Worm (Caenorhabditis elegans) whole organism, L1 larva: ENCODE measurements around the gene tim-1.

Source experiments
- C04F5.9 ChIP-seq: sonication (generic microtip); optimal IDR thresholded peaks from 2 replicates; lab custom pipeline; 2016; ENCODE audit warnings: missing genetic modification characterization, missing compliant biosample characterization
- F16B12.6 ChIP-seq: fragments of 150-350 bp; optimal IDR thresholded peaks from 2 replicates; lab custom pipeline; 2014; ENCODE audit warnings: missing biosample characterization, missing genetic modification characterization
- aha-1 ChIP-seq: fragments of 150-350 bp; optimal IDR thresholded peaks from 2 replicates; lab custom pipeline; 2014; ENCODE audit warnings: missing biosample characterization, missing genetic modification characterization
- aly-2 ChIP-seq: fragments of 150-350 bp; optimal IDR thresholded peaks from 2 replicates; lab custom pipeline; 2014; ENCODE audit warnings: missing biosample characterization, missing genetic modification characterization
- ama-1 ChIP-seq: fragments of 150-350 bp; optimal IDR thresholded peaks from 2 replicates; lab custom pipeline; 2014
- ceh-63 ChIP-seq: fragments of 200-800 bp; sonication (Bioruptor generic); optimal IDR thresholded peaks from 2 replicates; lab custom pipeline; 2018; ENCODE audit warnings: mild to moderate bottlenecking, missing genetic modification characterization, missing compliant biosample characterization
- ceh-8 ChIP-seq: fragments of 200-800 bp; sonication (Bioruptor generic); optimal IDR thresholded peaks from 2 replicates; lab custom pipeline; 2018; ENCODE audit warnings: mild to moderate bottlenecking, missing genetic modification characterization, moderate library complexity, missing compliant biosample characterization
- ceh-82 ChIP-seq, 3 experiments: fragments of 150-350 bp in 1 of 3; sonication (generic microtip) in 2 of 3; optimal IDR thresholded peaks; 2 replicates each; lab custom pipeline; 2014 to 2017; ENCODE audit warnings: missing biosample characterization in 3 of 3, missing genetic modification characterization in 3 of 3
- ceh-88 ChIP-seq: fragments of 200-800 bp; sonication (Bioruptor generic); IDR thresholded peaks from 2 replicates; pipeline ENCODE4 v1.3.6; 2022; ENCODE audit warnings: missing genetic modification characterization, missing compliant biosample characterization
- dpl-1 ChIP-seq, 3 experiments: fragments of 150-350 bp in 2 of 3; sonication (generic microtip) in 1 of 3; optimal IDR thresholded peaks; 2 replicates each; lab custom pipeline; 2014 to 2017; ENCODE audit warnings: missing biosample characterization in 3 of 3, missing genetic modification characterization in 3 of 3, missing genetic modification reagents in 3 of 3
- efl-3 ChIP-seq: fragments of 200-800 bp; sonication (Bioruptor generic); optimal IDR thresholded peaks from 2 replicates; lab custom pipeline; 2018; ENCODE audit warnings: mild to moderate bottlenecking, missing genetic modification characterization, missing compliant biosample characterization
- egl-13 ChIP-seq: sonication (generic microtip); optimal IDR thresholded peaks from 2 replicates; lab custom pipeline; 2016; ENCODE audit warnings: missing genotype, missing genetic modification reagents, missing genetic modification characterization, missing compliant biosample characterization
- elt-2 ChIP-seq: sonication (generic microtip); optimal IDR thresholded peaks from 2 replicates; lab custom pipeline; 2016; ENCODE audit warnings: missing genetic modification characterization, mild to moderate bottlenecking, inconsistent platforms, missing compliant biosample characterization, missing genetic modification reagents
- elt-3 ChIP-seq, 6 experiments: fragments of 150-350 bp in 1 of 6; sonication (generic microtip); optimal IDR thresholded peaks; 2 replicates each; lab custom pipeline; 2017 to 2018; ENCODE audit warnings: missing biosample characterization in 6 of 6, missing genetic modification characterization in 6 of 6, inconsistent platforms in 1 of 6
- fkh-4 ChIP-seq: sonication (generic microtip); optimal IDR thresholded peaks from 2 replicates; lab custom pipeline; 2016; ENCODE audit warnings: missing compliant biosample characterization, missing genetic modification characterization, borderline replicate concordance
- fkh-8 ChIP-seq: sonication (generic microtip); optimal IDR thresholded peaks from 2 replicates; lab custom pipeline; 2016; ENCODE audit warnings: mild to moderate bottlenecking, missing genetic modification characterization, missing compliant biosample characterization
- grh-1 ChIP-seq: fragments of 200-800 bp; sonication (Bioruptor generic); IDR thresholded peaks from 2 replicates; pipeline ENCODE4 v1.3.6; 2022; ENCODE audit warnings: missing genetic modification reagents, missing genetic modification characterization, missing compliant biosample characterization
- hlh-17 ChIP-seq: fragments of 200-800 bp; sonication (Bioruptor generic); optimal IDR thresholded peaks from 2 replicates; lab custom pipeline; 2018; ENCODE audit warnings: missing genetic modification characterization, mild to moderate bottlenecking, missing compliant biosample characterization, moderate library complexity, borderline replicate concordance
- hlh-4 ChIP-seq: sonication (generic microtip); optimal IDR thresholded peaks from 2 replicates; lab custom pipeline; 2016; ENCODE audit warnings: mild to moderate bottlenecking, missing genetic modification characterization, missing compliant biosample characterization
- irx-1 ChIP-seq: sonication (generic microtip); optimal IDR thresholded peaks from 2 replicates; lab custom pipeline; 2016; ENCODE audit warnings: missing genetic modification characterization, missing compliant biosample characterization
- isw-1 ChIP-seq: fragments of 200-800 bp; sonication (Bioruptor generic); IDR thresholded peaks from 2 replicates; pipeline ENCODE4 v1.3.6; 2022; ENCODE audit warnings: missing genetic modification characterization, missing compliant biosample characterization
- jun-1 ChIP-seq: fragments of 150-350 bp; optimal IDR thresholded peaks from 2 replicates; lab custom pipeline; 2014; ENCODE audit warnings: missing biosample characterization, missing genetic modification reagents, missing genetic modification characterization
- lin-13 ChIP-seq: fragments of 150-350 bp; optimal IDR thresholded peaks from 2 replicates; lab custom pipeline; 2014; ENCODE audit warnings: missing biosample characterization, missing genetic modification reagents, missing genetic modification characterization
- lin-14 ChIP-seq: fragments of 200-800 bp; sonication (Bioruptor generic); optimal IDR thresholded peaks from 2 replicates; lab custom pipeline; 2018; ENCODE audit warnings: mild to moderate bottlenecking, missing genetic modification characterization, moderate library complexity, missing compliant biosample characterization
- lin-15B ChIP-seq: fragments of 150-350 bp; sonication (generic microtip); optimal IDR thresholded peaks from 3 replicates; lab custom pipeline; 2014; ENCODE audit warnings: missing biosample characterization, missing genetic modification characterization
- lir-3 ChIP-seq: sonication (generic microtip); optimal IDR thresholded peaks from 2 replicates; lab custom pipeline; 2016; ENCODE audit warnings: mild to moderate bottlenecking, missing genetic modification characterization, moderate library complexity, missing compliant biosample characterization; ENCODE audit not compliant: poor library complexity
- lsy-2 ChIP-seq, 2 experiments: fragments of 150-350 bp; optimal IDR thresholded peaks; 2 replicates each; lab custom pipeline; 2014; ENCODE audit warnings: missing biosample characterization in 2 of 2, missing genetic modification characterization in 2 of 2
- mab-9 ChIP-seq: fragments of 200-800 bp; sonication (Bioruptor generic); IDR thresholded peaks from 2 replicates; pipeline ENCODE4 v1.3.6; 2022; ENCODE audit warnings: missing genetic modification reagents, missing genetic modification characterization, missing compliant biosample characterization
- mdl-1 ChIP-seq, 2 experiments: fragments of 150-350 bp; optimal IDR thresholded peaks; 2 replicates each; lab custom pipeline; 2014 to 2017; ENCODE audit warnings: missing biosample characterization in 2 of 2, missing genetic modification characterization in 2 of 2, inconsistent platforms in 1 of 2
- mef-2 ChIP-seq: fragments of 150-350 bp; optimal IDR thresholded peaks from 2 replicates; lab custom pipeline; 2014; ENCODE audit warnings: missing biosample characterization, missing genetic modification characterization
- mep-1 ChIP-seq: fragments of 150-350 bp; optimal IDR thresholded peaks from 2 replicates; lab custom pipeline; 2014; ENCODE audit warnings: missing biosample characterization, missing genetic modification characterization
- nhr-19 ChIP-seq: fragments of 200-800 bp; sonication (Bioruptor generic); conservative IDR thresholded peaks from 2 replicates; pipeline ENCODE4 v1.3.6; 2022; ENCODE audit warnings: missing genetic modification characterization, missing compliant biosample characterization
- nhr-20 ChIP-seq: sonication (generic microtip); optimal IDR thresholded peaks from 2 replicates; lab custom pipeline; 2016; ENCODE audit warnings: mild to moderate bottlenecking, missing genetic modification characterization, missing compliant biosample characterization
- nhr-47 ChIP-seq: sonication (generic microtip); optimal IDR thresholded peaks from 2 replicates; lab custom pipeline; 2016; ENCODE audit warnings: mild to moderate bottlenecking, missing genetic modification characterization, moderate library complexity, missing compliant biosample characterization
- nhr-77 ChIP-seq: fragments of 150-350 bp; optimal IDR thresholded peaks from 2 replicates; lab custom pipeline; 2014; ENCODE audit warnings: missing biosample characterization, missing genetic modification characterization
- nhr-84 ChIP-seq: sonication (generic microtip); optimal IDR thresholded peaks from 2 replicates; lab custom pipeline; 2017; ENCODE audit warnings: missing biosample characterization, missing genetic modification characterization
- nhr-85 ChIP-seq: sonication (generic microtip); peaks from one replicate; lab custom pipeline; 2016; ENCODE audit warnings: missing genetic modification characterization, inconsistent platforms, missing compliant biosample characterization
- nhr-90 ChIP-seq: sonication (generic microtip); optimal IDR thresholded peaks from 2 replicates; lab custom pipeline; 2016; ENCODE audit warnings: mild to moderate bottlenecking, missing genetic modification characterization, missing compliant biosample characterization; ENCODE audit not compliant: poor library complexity
- pqm-1 ChIP-seq: sonication (generic microtip); optimal IDR thresholded peaks from 3 replicates; lab custom pipeline; 2017; ENCODE audit warnings: missing biosample characterization, missing genetic modification characterization
- snpc-4 ChIP-seq: fragments of 150-350 bp; optimal IDR thresholded peaks from 2 replicates; lab custom pipeline; 2014; ENCODE audit warnings: missing biosample characterization, missing genetic modification characterization
- snu-23 ChIP-seq: sonication (generic microtip); optimal IDR thresholded peaks from 2 replicates; lab custom pipeline; 2016; ENCODE audit warnings: missing genetic modification characterization, missing compliant biosample characterization
- sptf-1 ChIP-seq: fragments of 150-350 bp; optimal IDR thresholded peaks from 2 replicates; lab custom pipeline; 2014; ENCODE audit warnings: missing biosample characterization, missing genetic modification characterization
- sup-37 ChIP-seq: fragments of 200-800 bp; sonication (Bioruptor generic); optimal IDR thresholded peaks from 2 replicates; lab custom pipeline; 2018; ENCODE audit warnings: mild to moderate bottlenecking, missing genetic modification characterization, missing compliant biosample characterization
- tbx-2 ChIP-seq: sonication (generic microtip); optimal IDR thresholded peaks from 2 replicates; lab custom pipeline; 2016; ENCODE audit warnings: missing genetic modification characterization, missing compliant biosample characterization
- tlp-1 ChIP-seq: fragments of 150-350 bp; optimal IDR thresholded peaks from 2 replicates; lab custom pipeline; 2014; ENCODE audit warnings: missing biosample characterization, missing genetic modification characterization
- unc-30 ChIP-seq: sonication (generic microtip); optimal IDR thresholded peaks from 2 replicates; lab custom pipeline; 2017; ENCODE audit warnings: missing biosample characterization, missing genetic modification characterization
- unc-62 ChIP-seq: fragments of 150-350 bp; optimal IDR thresholded peaks from 2 replicates; lab custom pipeline; 2014; ENCODE audit warnings: missing biosample characterization, missing genetic modification reagents, missing genetic modification characterization
- unc-86 ChIP-seq: sonication (generic microtip); optimal IDR thresholded peaks from 2 replicates; lab custom pipeline; 2016; ENCODE audit warnings: missing genetic modification characterization, missing compliant biosample characterization
- unc-98 ChIP-seq: fragments of 200-800 bp; sonication (Bioruptor generic); IDR thresholded peaks from 2 replicates; pipeline ENCODE4 v1.3.6; 2022; ENCODE audit warnings: missing genetic modification characterization, missing compliant biosample characterization
- xbp-1 ChIP-seq: sonication (generic microtip); optimal IDR thresholded peaks from 2 replicates; lab custom pipeline; 2016; ENCODE audit warnings: missing genetic modification characterization, missing compliant biosample characterization
- zip-4 ChIP-seq: fragments of 200-800 bp; sonication (Bioruptor generic); optimal IDR thresholded peaks from 2 replicates; lab custom pipeline; 2018; ENCODE audit warnings: mild to moderate bottlenecking, missing genetic modification characterization, moderate library complexity, missing compliant biosample characterization
- ztf-11 ChIP-seq, 2 experiments: sonication (generic microtip); optimal IDR thresholded peaks; 2 replicates each; lab custom pipeline; 2016 to 2017; ENCODE audit warnings: missing genetic modification characterization in 2 of 2, missing biosample characterization in 1 of 2, missing compliant biosample characterization in 1 of 2

Gene tim-1

DNA sequence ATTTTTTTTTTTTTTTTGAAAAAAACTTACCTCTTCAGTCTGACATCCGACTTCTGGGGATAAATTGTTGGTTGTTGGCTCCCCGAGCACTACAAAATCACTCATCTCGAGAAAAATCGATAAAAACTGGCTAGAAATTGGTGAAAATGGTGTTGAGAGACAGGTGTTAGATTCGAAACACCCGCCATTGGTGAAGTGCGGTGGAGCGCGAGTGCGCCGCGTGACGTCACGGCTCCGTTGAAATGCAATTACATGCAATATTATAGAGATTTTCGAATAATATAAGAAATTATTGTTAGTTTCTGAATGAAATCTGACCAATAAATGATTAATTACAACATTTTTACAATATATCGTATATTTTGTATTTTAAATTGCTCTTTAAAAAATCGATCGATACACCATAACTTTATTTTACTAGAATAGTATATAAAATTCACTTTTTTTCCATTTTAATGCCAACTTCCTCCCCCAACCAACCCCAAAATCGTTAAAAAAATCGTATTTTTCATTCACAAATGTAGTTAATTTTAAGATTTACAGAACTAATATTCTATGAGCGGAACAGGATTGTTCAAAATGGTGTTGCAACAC lies 23.8 kb downstream of the tim-1 start, which contains the start of the genes Y75B8A.18 and Y75B8A.19:
TSS of gene Y75B8A.18 (minus strand) at position 142 of the 594 bp plus-strand sequence.
TSS of gene Y75B8A.19 (plus strand) at position 544 of the 594 bp plus-strand sequence.
- TF ChIP-seq C04F5.9 (tag; lab: Kevin White, UChicago), result no peak
- TF ChIP-seq egl-13 (tag; lab: Kevin White, UChicago), result peak; percentile 38
- TF ChIP-seq isw-1 (GFP tag; lab: Robert Waterston, UW), result peak; percentile 71
- TF ChIP-seq fkh-4 (tag; lab: Kevin White, UChicago), result no peak
- no peak for TF ChIP-seq mef-2 (tag; lab: Kevin White, UChicago)
- TF ChIP-seq unc-86 (tag; lab: Kevin White, UChicago), result peak; percentile 58
- peak; percentile 65 for TF ChIP-seq snpc-4 (tag; lab: Kevin White, UChicago)
- no peak for TF ChIP-seq lin-13 (GFP tag; lab: Kevin White, UChicago)
- no peak for TF ChIP-seq hlh-4
- TF ChIP-seq ama-1 (lab: Kevin White, UChicago), result no peak
- no peak for TF ChIP-seq aha-1 (tag; lab: Kevin White, UChicago)
- peak; percentile 50 for TF ChIP-seq F16B12.6 (tag; lab: Kevin White, UChicago)
- no peak for TF ChIP-seq hlh-17 (GFP tag; lab: Kevin White, UChicago)
- TF ChIP-seq tbx-2, result peak; percentile 71
- no peak for TF ChIP-seq unc-98 (GFP tag; lab: Robert Waterston, UW)
- TF ChIP-seq efl-3 (GFP tag; lab: Kevin White, UChicago), result no peak
- peak; percentile 69 for TF ChIP-seq xbp-1 (tag; lab: Kevin White, UChicago)
- no peak for TF ChIP-seq unc-62 (GFP tag; lab: Kevin White, UChicago)
- TF ChIP-seq sptf-1 (tag; lab: Kevin White, UChicago), result no peak
- peak; percentile 68 for TF ChIP-seq snu-23 (GFP tag; lab: Kevin White, UChicago)
- TF ChIP-seq mab-9, result peak; percentile 49; the same call in 1 of the 2 replicates
- no peak for TF ChIP-seq nhr-84 (tag; lab: Kevin White, UChicago)
- TF ChIP-seq nhr-47, result peak; percentile 82
- TF ChIP-seq lir-3 (tag; lab: Kevin White, UChicago), result no peak
- TF ChIP-seq grh-1 (GFP tag; lab: Robert Waterston, UW), result no peak
- TF ChIP-seq dpl-1 (GFP tag; optimal IDR thresholded peaks at IDR 0.05; lab: Kevin White, UChicago), result peak; percentile 89 to 94 (median 92)
- TF ChIP-seq pqm-1 (tag; lab: Kevin White, UChicago), result no peak
- peak; percentile 67 for TF ChIP-seq fkh-8
- TF ChIP-seq mep-1 (tag; lab: Kevin White, UChicago), result peak; percentile 60
- TF ChIP-seq irx-1 (tag; lab: Kevin White, UChicago), result peak; percentile 24
- TF ChIP-seq aly-2 (tag; lab: Kevin White, UChicago), result no peak
- TF ChIP-seq sup-37 (GFP tag; lab: Kevin White, UChicago), result no peak
- TF ChIP-seq tlp-1 (tag; lab: Kevin White, UChicago), result no peak
- TF ChIP-seq ztf-11 (tag; optimal IDR thresholded peaks at IDR 0.05; lab: Kevin White, UChicago), result peak in 1 of 2 experiments; percentile 14
- TF ChIP-seq nhr-20, result peak; percentile 47
- TF ChIP-seq ceh-8 (GFP tag; lab: Kevin White, UChicago), result peak; percentile 4
- TF ChIP-seq lin-14 (GFP tag; lab: Kevin White, UChicago), result no peak
- TF ChIP-seq elt-3 (tag; optimal IDR thresholded peaks at IDR 0.05; lab: Kevin White, UChicago), result no peak
- peak; percentile 69 to 81 for TF ChIP-seq lsy-2 (tag; optimal IDR thresholded peaks at IDR 0.05; lab: Kevin White, UChicago)
- no peak for TF ChIP-seq unc-30 (tag; lab: Kevin White, UChicago)
- peak in 2 of 3 experiments; percentile 39 to 78 for TF ChIP-seq ceh-82 (tag; optimal IDR thresholded peaks at IDR 0.05; lab: Kevin White, UChicago)
- TF ChIP-seq nhr-77 (tag; lab: Kevin White, UChicago), result no peak
- TF ChIP-seq mdl-1 (tag; optimal IDR thresholded peaks at IDR 0.05; lab: Kevin White, UChicago), result peak in 1 of 2 experiments; percentile 43
- peak; percentile 54 for TF ChIP-seq nhr-90 (tag; lab: Kevin White, UChicago)
- no peak for TF ChIP-seq zip-4 (GFP tag; lab: Kevin White, UChicago)
- no peak for TF ChIP-seq jun-1 (tag; lab: Kevin White, UChicago)
- TF ChIP-seq ceh-88 (GFP tag; lab: Robert Waterston, UW), result no peak
- peak; percentile 69 for TF ChIP-seq nhr-19 (GFP tag; lab: Robert Waterston, UW)
- TF ChIP-seq elt-2 (tag; lab: Kevin White, UChicago), result no peak
- TF ChIP-seq nhr-85 (tag; lab: Kevin White, UChicago), result no peak
- TF ChIP-seq lin-15B (tag; lab: Kevin White, UChicago), result peak; percentile 59
- no peak for TF ChIP-seq ceh-63 (GFP tag; lab: Kevin White, UChicago)
